Fruit fly (Drosophila melanogaster) whole organism, embryonic: ENCODE measurements around the gene Ifrd1.

ENCODE experiments used
- Abd-B ChIP-seq: fragments of 200-800 bp; sonication (Bioruptor generic); optimal IDR thresholded peaks from 2 replicates; lab custom pipeline; 2018; ENCODE audit warnings: missing biosample characterization, mild to moderate bottlenecking, missing genetic modification characterization, moderate library complexity
- CG11085 ChIP-seq: fragments of 200-800 bp; sonication (Bioruptor generic); IDR thresholded peaks from 2 replicates; pipeline ENCODE4 v1.3.6; 2022; ENCODE audit warnings: missing biosample characterization, missing genetic modification characterization
- CG11247 ChIP-seq: fragments of 200-800 bp; sonication (Bioruptor generic); IDR thresholded peaks from 2 replicates; pipeline ENCODE4 v1.3.6; 2022; ENCODE audit warnings: missing biosample characterization, missing genetic modification characterization
- CG12071 ChIP-seq: fragments of 200-800 bp; sonication (Bioruptor generic); optimal IDR thresholded peaks from 3 replicates; lab custom pipeline; 2018; ENCODE audit warnings: missing biosample characterization, mild to moderate bottlenecking, missing genetic modification characterization
- CG12769 ChIP-seq: fragments of 200-800 bp; sonication (Bioruptor generic); optimal IDR thresholded peaks from 2 replicates; lab custom pipeline; 2019; ENCODE audit warnings: missing biosample characterization, mild to moderate bottlenecking, missing genetic modification characterization, moderate library complexity
- CG13424 ChIP-seq: fragments of 200-800 bp; sonication (Bioruptor generic); optimal IDR thresholded peaks from 2 replicates; lab custom pipeline; 2019; ENCODE audit warnings: missing biosample characterization, mild to moderate bottlenecking, missing genetic modification characterization, moderate library complexity
- CG13624 ChIP-seq: fragments of 200-800 bp; sonication (Bioruptor generic); optimal IDR thresholded peaks from 2 replicates; lab custom pipeline; 2016; ENCODE audit warnings: missing biosample characterization, missing genetic modification characterization
- CG14710 ChIP-seq: fragments of 200-800 bp; sonication (Bioruptor generic); optimal IDR thresholded peaks from 3 replicates; lab custom pipeline; 2019; ENCODE audit warnings: missing biosample characterization, mild to moderate bottlenecking, missing genetic modification characterization, moderate library complexity
- CG15073 ChIP-seq: fragments of 200-800 bp; sonication (Bioruptor generic); optimal IDR thresholded peaks from 2 replicates; lab custom pipeline; 2016; ENCODE audit warnings: missing biosample characterization, missing genetic modification characterization
- CG1529 ChIP-seq: fragments of 200-800 bp; sonication (Bioruptor generic); optimal IDR thresholded peaks from 3 replicates; lab custom pipeline; 2018; ENCODE audit warnings: missing biosample characterization, missing genetic modification characterization
- CG17829 ChIP-seq: fragments of 200-800 bp; optimal IDR thresholded peaks from 2 replicates; lab custom pipeline; 2019; ENCODE audit warnings: missing biosample characterization, mild to moderate bottlenecking, missing genetic modification characterization, moderate library complexity
- CG1792 ChIP-seq: fragments of 200-800 bp; sonication (Bioruptor generic); optimal IDR thresholded peaks from 2 replicates; lab custom pipeline; 2016; ENCODE audit warnings: missing biosample characterization, missing genetic modification characterization
- CG2120 ChIP-seq: fragments of 200-800 bp; sonication (Bioruptor generic); optimal IDR thresholded peaks from 3 replicates; lab custom pipeline; 2016; ENCODE audit warnings: missing biosample characterization, missing genetic modification characterization
- CG3281 ChIP-seq: fragments of 200-800 bp; sonication (Bioruptor generic); optimal IDR thresholded peaks from 3 replicates; lab custom pipeline; 2017; ENCODE audit warnings: missing biosample characterization, mild to moderate bottlenecking, missing genetic modification characterization
- CG4282 ChIP-seq: fragments of 200-800 bp; sonication (Bioruptor generic); optimal IDR thresholded peaks from 2 replicates; lab custom pipeline; 2016; ENCODE audit warnings: missing biosample characterization, missing genetic modification characterization
- CG4424 ChIP-seq: fragments of 200-800 bp; sonication (Bioruptor generic); optimal IDR thresholded peaks from 3 replicates; lab custom pipeline; 2016; ENCODE audit warnings: missing biosample characterization, missing genetic modification characterization
- CG4730 ChIP-seq: fragments of 200-800 bp; sonication (Bioruptor generic); IDR thresholded peaks from 2 replicates; pipeline ENCODE4 v1.3.6; 2022; ENCODE audit warnings: missing biosample characterization, missing genetic modification characterization
- CG5180 ChIP-seq: fragments of 200-800 bp; sonication (Bioruptor generic); optimal IDR thresholded peaks from 3 replicates; lab custom pipeline; 2017; ENCODE audit warnings: missing biosample characterization, missing genetic modification characterization, mild to moderate bottlenecking, moderate library complexity, missing genetic modification reagents
- CG8944 ChIP-seq: fragments of 200-800 bp; sonication (Bioruptor generic); optimal IDR thresholded peaks from 3 replicates; lab custom pipeline; 2016; ENCODE audit warnings: missing biosample characterization, missing genetic modification characterization
- CG9876 ChIP-seq: fragments of 200-800 bp; sonication (Bioruptor generic); optimal IDR thresholded peaks from 2 replicates; lab custom pipeline; 2016; ENCODE audit warnings: missing biosample characterization, missing genetic modification characterization
- Dp ChIP-seq: fragments of 200-800 bp; sonication (Bioruptor generic); optimal IDR thresholded peaks from 2 replicates; lab custom pipeline; 2018; ENCODE audit warnings: missing biosample characterization, mild to moderate bottlenecking, missing genetic modification characterization, moderate library complexity
- Drgx ChIP-seq: fragments of 200-800 bp; sonication (Bioruptor generic); IDR thresholded peaks from 2 replicates; pipeline ENCODE4 v1.3.6; 2022; ENCODE audit warnings: missing biosample characterization, missing genetic modification characterization
- E2f1 ChIP-seq: fragments of 200-800 bp; sonication (Bioruptor generic); IDR thresholded peaks from 2 replicates; pipeline ENCODE4 v1.3.6; 2022; ENCODE audit warnings: missing biosample characterization, missing genetic modification characterization
- Gsc ChIP-seq: fragments of 200-800 bp; sonication (Bioruptor generic); IDR thresholded peaks from 2 replicates; pipeline ENCODE4 v1.3.6; 2022; ENCODE audit warnings: missing biosample characterization, missing genetic modification characterization
- Gug ChIP-seq: fragments of 200-800 bp; sonication (Bioruptor generic); IDR thresholded peaks from 4 replicates; pipeline ENCODE4 v1.3.6; 2022; ENCODE audit warnings: missing biosample characterization, missing genetic modification characterization
- HLH54F ChIP-seq: fragments of 200-800 bp; sonication (Bioruptor generic); optimal IDR thresholded peaks from 3 replicates; lab custom pipeline; 2016; ENCODE audit warnings: missing biosample characterization, missing genetic modification characterization
- HmgD ChIP-seq: fragments of 200-800 bp; sonication (Bioruptor generic); optimal IDR thresholded peaks from 3 replicates; lab custom pipeline; 2016; ENCODE audit warnings: missing biosample characterization, missing genetic modification characterization
- HmgZ ChIP-seq: fragments of 200-800 bp; sonication (Bioruptor generic); optimal IDR thresholded peaks from 2 replicates; lab custom pipeline; 2018; ENCODE audit warnings: missing biosample characterization, mild to moderate bottlenecking, missing genetic modification characterization
- Hr51 ChIP-seq, 2 experiments: fragments of 200-800 bp; sonication (Bioruptor generic); optimal IDR thresholded peaks; 2 replicates in 1 of 2; 3 replicates in 1 of 2; lab custom pipeline; 2016 to 2018; ENCODE audit warnings: missing biosample characterization in 2 of 2, missing genetic modification characterization in 2 of 2, mild to moderate bottlenecking in 1 of 2, moderate library complexity in 1 of 2
- Jarid2 ChIP-seq: fragments of 200-800 bp; sonication (Bioruptor generic); optimal IDR thresholded peaks from 3 replicates; lab custom pipeline; 2017; ENCODE audit warnings: mild to moderate bottlenecking, missing biosample characterization, missing genetic modification reagents, missing genetic modification characterization
- Kr ChIP-seq: fragments of 200-800 bp; sonication (Bioruptor generic); optimal IDR thresholded peaks from 2 replicates; lab custom pipeline; 2017; ENCODE audit warnings: missing biosample characterization, mild to moderate bottlenecking, missing genetic modification characterization
- Lpt ChIP-seq: fragments of >200 bp; optimal IDR thresholded peaks from 2 replicates; lab custom pipeline; 2018; ENCODE audit warnings: missing biosample characterization, missing genetic modification characterization
- Nf-YC ChIP-seq: fragments of 200-800 bp; optimal IDR thresholded peaks from 3 replicates; lab custom pipeline; 2019; ENCODE audit warnings: missing biosample characterization, mild to moderate bottlenecking, missing genetic modification characterization, moderate library complexity
- NfI ChIP-seq: fragments of 200-800 bp; sonication (Bioruptor generic); optimal IDR thresholded peaks from 3 replicates; lab custom pipeline; 2018; ENCODE audit warnings: missing biosample characterization, mild to moderate bottlenecking, missing genetic modification characterization, moderate library complexity
- Optix ChIP-seq: fragments of 200-800 bp; sonication (Bioruptor generic); IDR thresholded peaks from 3 replicates; pipeline ENCODE4 v1.3.6; 2022; ENCODE audit warnings: missing biosample characterization, missing genetic modification characterization
- Pdp1 ChIP-seq, 2 experiments: fragments of 200-800 bp; sonication (Bioruptor generic); optimal IDR thresholded peaks; 3 replicates each; lab custom pipeline; 2016; ENCODE audit warnings: missing biosample characterization in 2 of 2, missing genetic modification characterization in 2 of 2, mild to moderate bottlenecking in 1 of 2, moderate library complexity in 1 of 2
- Poxn ChIP-seq: fragments of 200-800 bp; sonication (Bioruptor generic); IDR thresholded peaks from 2 replicates; pipeline ENCODE4 v1.3.6; 2022; ENCODE audit warnings: missing biosample characterization, missing genetic modification characterization
- Sin3A ChIP-seq: fragments of >200 bp; optimal IDR thresholded peaks from 2 replicates; lab custom pipeline; 2018
- Vsx1 ChIP-seq: fragments of 200-800 bp; sonication (Bioruptor generic); optimal IDR thresholded peaks from 2 replicates; lab custom pipeline; 2017; ENCODE audit warnings: missing biosample characterization, mild to moderate bottlenecking, missing genetic modification characterization, missing genetic modification reagents
- caup ChIP-seq: fragments of 200-800 bp; sonication (Bioruptor generic); optimal IDR thresholded peaks from 3 replicates; lab custom pipeline; 2017; ENCODE audit warnings: missing biosample characterization, mild to moderate bottlenecking, missing genetic modification characterization, moderate library complexity; ENCODE audit not compliant: severe bottlenecking
- cg ChIP-seq: fragments of 200-800 bp; sonication (Bioruptor generic); optimal IDR thresholded peaks from 3 replicates; lab custom pipeline; 2019; ENCODE audit warnings: missing biosample characterization, mild to moderate bottlenecking, missing genetic modification characterization, moderate library complexity
- ems ChIP-seq: fragments of 200-800 bp; sonication (Bioruptor generic); optimal IDR thresholded peaks from 3 replicates; lab custom pipeline; 2016; ENCODE audit warnings: missing biosample characterization, missing genetic modification characterization
- fru ChIP-seq: fragments of >200 bp; optimal IDR thresholded peaks from 2 replicates; lab custom pipeline; 2017
- gro ChIP-seq: fragments of 200-800 bp; sonication (Bioruptor generic); optimal IDR thresholded peaks from 2 replicates; lab custom pipeline; 2016; ENCODE audit warnings: missing biosample characterization, missing genetic modification characterization
- mld ChIP-seq: fragments of 200-800 bp; sonication (Bioruptor generic); IDR thresholded peaks from 3 replicates; pipeline ENCODE4 v1.3.6; 2022; ENCODE audit warnings: missing biosample characterization, missing genetic modification characterization; ENCODE audit not compliant: partially characterized antibody
- org-1 ChIP-seq: fragments of 200-800 bp; sonication (Bioruptor generic); optimal IDR thresholded peaks from 2 replicates; lab custom pipeline; 2017; ENCODE audit warnings: missing biosample characterization, missing genetic modification characterization
- sob ChIP-seq: fragments of 200-800 bp; sonication (Bioruptor generic); IDR thresholded peaks from 2 replicates; pipeline ENCODE4 v1.3.6; 2022; ENCODE audit warnings: missing biosample characterization, missing genetic modification characterization
- trh ChIP-seq: fragments of 200-800 bp; sonication (Bioruptor generic); optimal IDR thresholded peaks from 2 replicates; lab custom pipeline; 2016; ENCODE audit warnings: missing biosample characterization, missing genetic modification characterization
- tup ChIP-seq: fragments of 200-800 bp; sonication (Bioruptor generic); optimal IDR thresholded peaks from 2 replicates; lab custom pipeline; 2016; ENCODE audit warnings: missing biosample characterization, mild to moderate bottlenecking, missing genetic modification characterization, moderate library complexity
- wdn ChIP-seq: fragments of 200-800 bp; sonication (Bioruptor generic); IDR thresholded peaks from 2 replicates; pipeline ENCODE4 v1.3.6; 2022; ENCODE audit warnings: missing biosample characterization, missing genetic modification characterization
- zfh1 ChIP-seq: fragments of 200-800 bp; sonication (Bioruptor generic); IDR thresholded peaks from 3 replicates; pipeline ENCODE4 v1.3.6; 2022; ENCODE audit warnings: missing biosample characterization, missing genetic modification characterization

Ifrd1 gene

DNA sequence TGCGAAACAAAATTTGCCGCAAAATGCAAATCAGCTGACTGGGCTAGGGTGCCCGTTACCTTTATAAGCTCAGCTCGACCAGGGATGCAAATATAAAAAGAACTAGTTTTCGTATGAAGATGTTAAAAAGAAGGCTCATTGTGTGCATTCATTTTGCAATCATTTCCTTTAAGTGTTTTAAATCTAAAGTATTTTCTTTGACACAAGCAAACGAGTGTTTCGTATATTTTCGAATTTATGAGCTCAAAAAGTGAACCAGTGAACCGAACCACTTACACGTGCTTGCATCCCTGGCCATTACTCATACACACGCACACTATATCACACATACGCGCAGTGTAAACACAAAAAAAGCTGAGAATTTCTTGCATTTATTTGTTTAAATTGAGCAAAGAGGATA lies 3.9 kb upstream of the Ifrd1 start, which contains the start of the genes Prx6a and Sbat (continued):
- TF ChIP-seq CG12071 (GFP tag; lab: Kevin White, UChicago) (peak; percentile 27), CG17829 (tag; lab: Kevin White, UChicago) (peak; percentile 78), CG5180 (GFP tag; lab: Kevin White, UChicago) (peak; percentile 25), CG12769 (tag; lab: Kevin White, UChicago) (peak; percentile 77), Vsx1 (GFP tag; lab: Kevin White, UChicago) (peak; percentile 31), CG4730 (0 out of 2 replicates have a peak, but pooled peaks have one; percentile 28), Lpt (GFP tag; lab: Kevin White, UChicago) (no peak), CG4282 (GFP tag; lab: Kevin White, UChicago) (peak; percentile 36), Drgx (GFP tag; lab: Robert Waterston, UW) (no peak), gro (GFP tag; lab: Kevin White, UChicago) (peak; percentile 81), Pdp1 (GFP tag; optimal IDR thresholded peaks at IDR 0.05; lab: Kevin White, UChicago) (peak; percentile 64 to 67), Sin3A (lab: Kevin White, UChicago) (peak; percentile 92), NfI (GFP tag; lab: Kevin White, UChicago) (peak; percentile 72), CG11085 (GFP tag; lab: Robert Waterston, UW) (peak; percentile 59), trh (GFP tag; lab: Kevin White, UChicago) (peak; percentile 66), CG13624 (GFP tag; lab: Kevin White, UChicago) (peak; percentile 75), CG2120 (GFP tag; lab: Kevin White, UChicago) (peak; percentile 84), HmgZ (tag; lab: Kevin White, UChicago) (peak; percentile 92), org-1 (GFP tag; lab: Kevin White, UChicago) (peak; percentile 48), Poxn (GFP tag; lab: Robert Waterston, UW) (no peak), CG11247 (no peak), E2f1 (GFP tag; lab: Robert Waterston, UW) (peak; percentile 50), ems (GFP tag; lab: Kevin White, UChicago) (no peak), zfh1 (GFP tag; lab: Robert Waterston, UW) (0 out of 3 replicates have a peak, but pooled peaks have one; percentile 48), sob (GFP tag; lab: Robert Waterston, UW) (peak; percentile 75), Dp (GFP tag; lab: Kevin White, UChicago) (peak; percentile 73), Gug (GFP tag; lab: Robert Waterston, UW) (peak; percentile 56; the same call in 2 of the 4 replicates), mld (no peak), CG9876 (GFP tag; lab: Kevin White, UChicago) (peak; percentile 63), Hr51 (GFP tag; optimal IDR thresholded peaks at IDR 0.05; lab: Kevin White, UChicago) (peak; percentile 55 to 73), CG15073 (GFP tag; lab: Kevin White, UChicago) (peak; percentile 17), CG8944 (GFP tag; lab: Kevin White, UChicago) (peak; percentile 65), HLH54F (GFP tag; lab: Kevin White, UChicago) (peak; percentile 73), wdn (peak; percentile 34; the same call in 1 of the 2 replicates), Kr (GFP tag; lab: Kevin White, UChicago) (no peak), CG3281 (GFP tag; lab: Kevin White, UChicago) (peak; percentile 76), CG13424 (peak; percentile 88), CG14710 (tag; lab: Kevin White, UChicago) (peak; percentile 80), HmgD (GFP tag; lab: Kevin White, UChicago) (peak; percentile 75), CG1792 (peak; percentile 52), Gsc (no peak), fru (lab: Kevin White, UChicago) (no peak), CG4424 (GFP tag; lab: Kevin White, UChicago) (peak; percentile 37), Abd-B (GFP tag; lab: Kevin White, UChicago) (peak; percentile 79), Optix (GFP tag; lab: Robert Waterston, UW) (peak; percentile 53; the same call in 2 of the 3 replicates), tup (no peak), Jarid2 (no peak), cg (GFP tag; lab: Kevin White, UChicago) (peak; percentile 95), Nf-YC (peak; percentile 81), caup (peak; percentile 56), CG1529 (GFP tag; lab: Kevin White, UChicago) (peak; percentile 11)
